Fruit fly (Drosophila melanogaster): ENCODE measurements around the gene mTerf5.

Gene mTerf5

DNA sequence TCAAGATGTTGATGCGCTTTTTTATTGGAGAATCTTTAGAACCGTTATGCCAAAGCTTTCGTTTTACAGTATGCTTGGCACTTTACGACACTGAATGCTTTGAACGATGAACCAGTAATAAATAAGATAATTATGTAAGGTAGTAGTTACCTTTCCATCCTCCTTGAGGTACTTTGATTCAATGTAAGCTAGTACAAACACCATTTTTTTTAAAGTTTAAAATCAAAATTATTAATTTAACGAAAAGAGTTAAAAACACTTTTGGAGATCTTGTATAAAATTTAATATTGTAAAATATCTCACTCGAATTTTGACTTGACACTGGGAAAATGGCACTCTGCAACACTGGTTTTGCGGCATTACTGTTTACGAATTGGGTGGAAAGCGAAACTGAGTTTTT, 38.1 kb downstream of the mTerf5 start, which contains the start of the genes Arp5 and CG7208 (continued):
- TF ChIP-seq nerfin-1 (tag; optimal IDR thresholded peaks at IDR 0.05) (peak; percentile 45), CG4617 (GFP tag; optimal IDR thresholded peaks at IDR 0.05; ENCODE audit: borderline replicate concordance) (peak; percentile 73), CG31224 (GFP tag; IDR thresholded peaks at IDR 0.05) (peak; percentile 35; the same call in 1 of the 2 replicates), kah (GFP tag; optimal IDR thresholded peaks at IDR 0.05) (no peak), CG6272 (GFP tag; IDR thresholded peaks at IDR 0.05) (peak; percentile 62), CG33557 (GFP tag; optimal IDR thresholded peaks at IDR 0.05) (peak; percentile 19), CG10654 (GFP tag; optimal IDR thresholded peaks at IDR 0.05) (peak; percentile 60), wor (GFP tag; IDR thresholded peaks at IDR 0.05) (0 out of 2 replicates have a peak, but pooled peaks have one; percentile 13), al (GFP tag; IDR thresholded peaks at IDR 0.05) (peak; percentile 72), Vsx1 (GFP tag; optimal IDR thresholded peaks at IDR 0.05) (no peak), CG7372 (GFP tag; IDR thresholded peaks at IDR 0.05) (peak; percentile 66), unpg (GFP tag; optimal IDR thresholded peaks at IDR 0.05) (no peak), CG32767 (GFP tag; IDR thresholded peaks at IDR 0.05) (0 out of 2 replicates have a peak, but pooled peaks have one; percentile 21), lov (optimal IDR thresholded peaks at IDR 0.05) (no peak), lov (GFP tag; IDR thresholded peaks at IDR 0.05) (no peak), nmo (GFP tag; optimal IDR thresholded peaks at IDR 0.05) (peak; percentile 83), CG1602 (GFP tag; optimal IDR thresholded peaks at IDR 0.05) (peak; percentile 54), Hand (GFP tag; optimal IDR thresholded peaks at IDR 0.05) (no peak), NC2α (GFP tag; optimal IDR thresholded peaks at IDR 0.05) (peak; percentile 6), fru (optimal IDR thresholded peaks at IDR 0.05) (no peak), ash1 (GFP tag; optimal IDR thresholded peaks at IDR 0.05) (no peak), ftz-f1 (GFP tag; optimal IDR thresholded peaks at IDR 0.05) (no peak), eve (GFP tag; optimal IDR thresholded peaks at IDR 0.05) (no peak), abd-A (tag; optimal IDR thresholded peaks at IDR 0.05) (no peak), trh (GFP tag; optimal IDR thresholded peaks at IDR 0.05) (peak; percentile 23), fd3F (GFP tag; optimal IDR thresholded peaks at IDR 0.05) (peak; percentile 71), CG13624 (GFP tag; optimal IDR thresholded peaks at IDR 0.05) (peak; percentile 70), CG31365 (tag; optimal IDR thresholded peaks at IDR 0.05) (no peak), dan (GFP tag; IDR thresholded peaks at IDR 0.05) (no peak), CG4854 (GFP tag; optimal IDR thresholded peaks at IDR 0.05) (peak; percentile 58), CG10565 (GFP tag; optimal IDR thresholded peaks at IDR 0.05) (no peak), maf-S (GFP tag; optimal IDR thresholded peaks at IDR 0.05) (peak; percentile 53), sr (GFP tag; IDR thresholded peaks at IDR 0.05) (no peak), sqz (GFP tag; optimal IDR thresholded peaks at IDR 0.05) (no peak), unc-4 (GFP tag; IDR thresholded peaks at IDR 0.05; ENCODE audit: partially characterized antibody) (no peak), Lhr (GFP tag; optimal IDR thresholded peaks at IDR 0.05) (peak; percentile 55), CG16779 (GFP tag; IDR thresholded peaks at IDR 0.05) (no peak), z (GFP tag; IDR thresholded peaks at IDR 0.05) (no peak), Dek (tag; optimal IDR thresholded peaks at IDR 0.05) (peak; percentile 70), hkb (optimal IDR thresholded peaks at IDR 0.05) (no peak), hkb (GFP tag; IDR thresholded peaks at IDR 0.05) (peak; percentile 62), CG11695 (GFP tag; IDR thresholded peaks at IDR 0.05) (peak; percentile 49; the same call in 1 of the 3 replicates), CG6654 (GFP tag; optimal IDR thresholded peaks at IDR 0.05) (no peak), CG11696 (GFP tag; IDR thresholded peaks at IDR 0.05) (no peak), usp (GFP tag; optimal IDR thresholded peaks at IDR 0.05) (no peak), CG9817 (tag; optimal IDR thresholded peaks at IDR 0.05) (peak; percentile 63), grn (GFP tag; optimal IDR thresholded peaks at IDR 0.05) (no peak), pan (optimal IDR thresholded peaks at IDR 0.05) (no peak), pan (GFP tag; optimal IDR thresholded peaks at IDR 0.05 in 1 of 2, IDR thresholded peaks at IDR 0.05 in 1 of 2) (peak in 1 of 2 experiments; percentile 71), Oli (tag; optimal IDR thresholded peaks at IDR 0.05) (no peak), HLH54F (GFP tag; optimal IDR thresholded peaks at IDR 0.05) (peak; percentile 57), repo (GFP tag; optimal IDR thresholded peaks at IDR 0.05) (no peak), CG14965 (GFP tag; optimal IDR thresholded peaks at IDR 0.05; ENCODE audit: borderline replicate concordance) (no peak)
